Worm (Caenorhabditis elegans): ENCODE results near the gene srj-29.

srj-29 gene

DNA sequence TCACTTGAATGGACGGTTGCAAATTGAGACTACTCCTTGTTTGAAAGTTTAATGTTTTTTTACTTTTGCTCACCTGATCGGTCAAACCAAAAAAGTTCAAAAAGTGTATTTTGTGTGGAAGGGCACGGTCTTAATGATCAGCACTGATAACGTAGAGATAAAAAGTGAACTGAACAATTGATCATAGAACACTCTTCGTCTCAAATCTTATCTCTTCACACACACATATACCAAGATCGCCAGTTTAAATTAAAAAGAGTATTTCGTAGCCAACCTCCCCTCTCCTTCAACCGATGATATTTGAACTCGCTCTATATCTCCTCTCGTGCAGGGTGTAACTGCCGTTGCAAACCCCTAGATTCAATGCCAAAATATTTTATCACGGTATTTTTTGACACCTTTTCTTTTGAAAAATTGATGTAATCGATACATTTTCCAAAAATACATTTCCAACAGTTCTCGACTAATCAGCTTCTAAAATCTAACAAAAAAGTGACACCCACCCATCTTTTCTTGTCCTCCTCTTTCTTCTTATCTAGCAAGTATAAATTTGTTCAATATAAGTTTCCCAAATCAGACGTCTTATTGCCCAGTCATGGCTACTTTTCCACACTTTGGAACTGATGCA is 24.8 kb downstream of the srj-29 start, which contains the start of gene cth-1:
TSS of gene cth-1 (plus strand) at position 578 of the 628 bp plus-strand sequence.
- TF ChIP-seq lin-14 (GFP tag; optimal IDR thresholded peaks at IDR 0.05) = peak; percentile 14
- no peak for TF ChIP-seq lin-15B (tag; optimal IDR thresholded peaks at IDR 0.05)
- peak; percentile 14 for TF ChIP-seq nhr-20 (tag; optimal IDR thresholded peaks at IDR 0.05)
- TF ChIP-seq tbx-2 (tag; optimal IDR thresholded peaks at IDR 0.05) = no peak
- no peak for TF ChIP-seq nhr-84 (tag; optimal IDR thresholded peaks at IDR 0.05)
- no peak for TF ChIP-seq dpl-1 (GFP tag; optimal IDR thresholded peaks at IDR 0.05)
- TF ChIP-seq mdl-1 (tag; optimal IDR thresholded peaks at IDR 0.05) = peak in 1 of 2 experiments; percentile 1
- no peak for TF ChIP-seq nhr-90 (tag; optimal IDR thresholded peaks at IDR 0.05; ENCODE audit: poor library complexity)
- TF ChIP-seq elt-2 (tag; optimal IDR thresholded peaks at IDR 0.05) = peak; percentile 49
- TF ChIP-seq unc-86 (tag; optimal IDR thresholded peaks at IDR 0.05) = no peak
- no peak for TF ChIP-seq nhr-28 (tag; optimal IDR thresholded peaks at IDR 0.05)
- TF ChIP-seq grh-1 (GFP tag; IDR thresholded peaks at IDR 0.05) = no peak
- TF ChIP-seq nhr-85 (tag) = peak; percentile 72
- no peak for TF ChIP-seq dsc-1 (tag; optimal IDR thresholded peaks at IDR 0.05)
- no peak for TF ChIP-seq fkh-8 (tag; optimal IDR thresholded peaks at IDR 0.05)
- TF ChIP-seq ets-5 (GFP tag; IDR thresholded peaks at IDR 0.05) = no peak
- no peak for TF ChIP-seq sup-37 (GFP tag; optimal IDR thresholded peaks at IDR 0.05)
- TF ChIP-seq elt-3 (tag; optimal IDR thresholded peaks at IDR 0.05) = peak in 3 of 6 experiments; percentile 38 to 67 (median 46)
- no peak for TF ChIP-seq nhr-12 (tag; optimal IDR thresholded peaks at IDR 0.05)
- TF ChIP-seq ztf-11 (tag; optimal IDR thresholded peaks at IDR 0.05) = no peak
- TF ChIP-seq swsn-7 (tag; optimal IDR thresholded peaks at IDR 0.05) = no peak
- no peak for TF ChIP-seq efl-1 (optimal IDR thresholded peaks at IDR 0.05)
- peak in 1 of 2 experiments; percentile 88 for TF ChIP-seq efl-1 (GFP tag; optimal IDR thresholded peaks at IDR 0.05 in 1 of 2)

DNA sequence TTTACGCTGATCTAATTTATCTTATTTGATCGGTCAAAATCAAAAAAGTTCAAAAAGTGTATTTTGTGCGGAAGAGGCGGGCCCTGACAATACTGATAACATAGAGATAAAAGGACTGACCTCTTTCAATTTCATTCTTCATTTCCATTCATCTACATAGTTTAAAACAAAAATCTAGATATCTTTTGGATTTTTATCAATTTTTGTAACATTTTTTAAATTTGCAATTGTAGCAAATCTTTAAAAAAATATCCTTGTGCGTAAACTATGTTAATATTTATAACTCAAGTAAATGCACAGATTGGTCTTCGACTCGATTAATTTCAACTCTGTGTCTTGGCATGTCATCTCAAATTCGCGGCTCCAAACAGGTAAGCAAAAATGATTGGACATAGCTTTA is 28.1 kb downstream of the srj-29 start, which contains the start of gene argk-1:
TSS of gene argk-1 (plus strand) at position 301 of the 400 bp plus-strand sequence.
- TF ChIP-seq sox-4 (tag; optimal IDR thresholded peaks at IDR 0.05) = no peak
- no peak for TF ChIP-seq nhr-76 (tag; optimal IDR thresholded peaks at IDR 0.05)
- TF ChIP-seq swsn-7 (tag; optimal IDR thresholded peaks at IDR 0.05) = no peak

ce11 chrV:16114237-16114636 is 38.8 kb downstream of the srj-29 start, which contains the start of gene srxa-16:
Gene srxa-16, minus strand, starts transcription at chrV:16114337.
- TF ChIP-seq nhr-84 (tag; optimal IDR thresholded peaks at IDR 0.05) (no peak), mef-2 (tag; optimal IDR thresholded peaks at IDR 0.05) (no peak), irx-1 (tag; optimal IDR thresholded peaks at IDR 0.05) (no peak), zag-1 (tag; optimal IDR thresholded peaks at IDR 0.05) (no peak), hlh-4 (tag; optimal IDR thresholded peaks at IDR 0.05) (no peak), dpl-1 (GFP tag; optimal IDR thresholded peaks at IDR 0.05) (no peak), elt-2 (tag; optimal IDR thresholded peaks at IDR 0.05) (no peak), swsn-7 (tag; optimal IDR thresholded peaks at IDR 0.05) (no peak), pag-3 (tag; optimal IDR thresholded peaks at IDR 0.05; ENCODE audit: borderline replicate concordance, insufficient read depth) (no peak), nhr-47 (tag; optimal IDR thresholded peaks at IDR 0.05) (no peak), sox-4 (tag; optimal IDR thresholded peaks at IDR 0.05) (no peak), skn-1 (tag; optimal IDR thresholded peaks at IDR 0.05) (no peak), ces-1 (GFP tag; optimal IDR thresholded peaks at IDR 0.05) (no peak)

DNA sequence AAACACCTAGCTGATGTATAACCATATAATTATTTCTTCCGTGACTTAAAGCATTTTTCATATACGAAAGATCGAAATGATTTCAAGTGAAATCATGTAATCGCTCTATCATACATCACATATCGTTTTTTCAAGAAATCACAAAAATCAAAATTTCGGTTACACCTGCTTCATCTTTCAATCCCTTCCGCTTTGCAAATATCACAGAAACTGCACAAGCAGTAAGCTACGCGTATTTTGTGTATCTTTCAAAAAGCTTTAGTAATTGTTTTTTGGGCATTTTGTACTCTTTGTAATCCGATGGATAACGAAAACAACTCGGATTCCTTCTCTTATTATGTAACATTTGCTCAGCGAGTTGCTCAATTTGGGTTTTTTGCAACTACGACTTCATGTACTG is 39.9 kb downstream of the srj-29 start, which contains the start of gene str-25:
TSS of gene str-25 (plus strand) at position 301 of the 400 bp plus-strand sequence.
- TF ChIP-seq ets-5 (GFP tag; IDR thresholded peaks at IDR 0.05) (no peak), zip-4 (GFP tag; optimal IDR thresholded peaks at IDR 0.05) (no peak)

- TF ChIP-seq nhr-85 (tag) (no peak), ztf-11 (tag; optimal IDR thresholded peaks at IDR 0.05) (no peak), unc-86 (tag; optimal IDR thresholded peaks at IDR 0.05) (no peak), efl-3 (GFP tag; optimal IDR thresholded peaks at IDR 0.05) (no peak), elt-2 (tag; optimal IDR thresholded peaks at IDR 0.05) (no peak)
Measured at ce11 chrV:16118601-16119000, 43.1 kb downstream of the srj-29 start, which contains the start of gene str-103. Gene str-103, minus strand, starts transcription at chrV:16118701.

Data from whole organism, L1 larva.